Worm (Caenorhabditis elegans) whole organism, L4 larva: ENCODE results near the gene ttll-11.

Experiments used
- lin-13 ChIP-seq: fragments of 150-350 bp; optimal IDR thresholded peaks from 2 replicates; lab custom pipeline; 2014; ENCODE audit warnings: missing biosample characterization, missing genetic modification reagents, missing genetic modification characterization
- zfp-3 ChIP-seq: fragments of 200-800 bp; sonication (Bioruptor generic); conservative IDR thresholded peaks from 2 replicates; pipeline ENCODE4 v1.3.6; 2022; ENCODE audit warnings: missing genetic modification reagents, missing genetic modification characterization, missing compliant biosample characterization

DNA sequence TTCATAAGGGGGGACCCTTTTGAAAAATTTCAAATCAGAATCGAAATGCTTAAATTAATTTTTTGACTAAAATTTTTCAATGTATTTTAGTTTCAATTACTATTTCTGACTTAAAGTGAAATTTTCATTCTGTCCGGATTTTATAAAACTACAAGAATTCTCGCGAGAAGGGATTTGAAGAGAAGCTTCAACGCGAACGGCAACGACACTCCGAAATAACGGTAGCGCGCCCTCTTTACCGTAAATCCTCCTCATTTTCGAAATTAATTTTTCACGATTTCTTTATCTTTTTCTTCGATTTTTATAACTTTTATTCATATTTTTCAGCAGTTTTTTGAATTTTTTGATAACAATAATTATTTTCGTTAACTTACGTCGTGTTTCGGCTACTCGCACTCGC lies 31.8 kb upstream of the ttll-11 start:
- no peak for TF ChIP-seq lin-13 (GFP tag; lab: Kevin White, UChicago)
- no peak for TF ChIP-seq zfp-3
